Worm (Caenorhabditis elegans) whole organism, L3 larva: ENCODE data around the gene ZK131.11.
"Not testable (repeated sequence)": the region's sequence is repeated elsewhere in the genome, so short reads cannot be mapped to it uniquely, and the experiment has no call there.

Experiments
- ceh-16 ChIP-seq: sonication (generic microtip); optimal IDR thresholded peaks from 2 replicates; lab custom pipeline; 2017; ENCODE audit warnings: missing biosample characterization, missing genetic modification characterization
- ceh-28 ChIP-seq: fragments of 150-350 bp; optimal IDR thresholded peaks from 2 replicates; lab custom pipeline; 2014; ENCODE audit warnings: missing biosample characterization, missing genetic modification reagents, missing genetic modification characterization
- egl-5 ChIP-seq: fragments of 150-350 bp; optimal IDR thresholded peaks from 2 replicates; lab custom pipeline; 2017; ENCODE audit warnings: missing biosample characterization, missing genetic modification reagents, missing genetic modification characterization, inconsistent platforms
- elt-3 ChIP-seq, 3 experiments: fragments of 150-350 bp in 1 of 3; sonication (generic microtip) in 2 of 3; optimal IDR thresholded peaks; 2 replicates in 2 of 3; 4 replicates in 1 of 3; lab custom pipeline; 2014 to 2017; ENCODE audit warnings: missing biosample characterization in 3 of 3, missing genetic modification characterization in 3 of 3
- eor-1 ChIP-seq, 2 experiments: fragments of 150-350 bp; optimal IDR thresholded peaks; 2 replicates each; lab custom pipeline; 2014 to 2018; ENCODE audit warnings: missing biosample characterization in 2 of 2, missing genetic modification characterization in 2 of 2
- fos-1 ChIP-seq: fragments of 150-350 bp; optimal IDR thresholded peaks from 2 replicates; lab custom pipeline; 2014; ENCODE audit warnings: missing biosample characterization, missing genetic modification characterization
- nhr-11 ChIP-seq: fragments of 150-350 bp; optimal IDR thresholded peaks from 2 replicates; lab custom pipeline; 2014; ENCODE audit warnings: missing biosample characterization, missing genetic modification characterization
- nhr-23 ChIP-seq: fragments of 150-350 bp; optimal IDR thresholded peaks from 2 replicates; lab custom pipeline; 2014; ENCODE audit warnings: missing biosample characterization, missing genetic modification reagents, missing genetic modification characterization
- nhr-25 ChIP-seq: sonication (generic microtip); optimal IDR thresholded peaks from 2 replicates; lab custom pipeline; 2017; ENCODE audit warnings: missing biosample characterization, missing genetic modification characterization
- nhr-76 ChIP-seq: fragments of 150-350 bp; sonication (generic microtip); optimal IDR thresholded peaks from 5 replicates; lab custom pipeline; 2014; ENCODE audit warnings: missing biosample characterization, missing genetic modification characterization
- skn-1 ChIP-seq: fragments of 150-350 bp; optimal IDR thresholded peaks from 2 replicates; lab custom pipeline; 2014; ENCODE audit warnings: missing biosample characterization, missing genetic modification characterization
- snpc-4 ChIP-seq: fragments of 150-350 bp; optimal IDR thresholded peaks from 2 replicates; lab custom pipeline; 2014; ENCODE audit warnings: missing biosample characterization, missing genetic modification characterization
- unc-62 ChIP-seq: fragments of 150-350 bp; sonication (generic microtip); optimal IDR thresholded peaks from 4 replicates; lab custom pipeline; 2014; ENCODE audit warnings: missing biosample characterization, missing genetic modification reagents, missing genetic modification characterization

DNA sequence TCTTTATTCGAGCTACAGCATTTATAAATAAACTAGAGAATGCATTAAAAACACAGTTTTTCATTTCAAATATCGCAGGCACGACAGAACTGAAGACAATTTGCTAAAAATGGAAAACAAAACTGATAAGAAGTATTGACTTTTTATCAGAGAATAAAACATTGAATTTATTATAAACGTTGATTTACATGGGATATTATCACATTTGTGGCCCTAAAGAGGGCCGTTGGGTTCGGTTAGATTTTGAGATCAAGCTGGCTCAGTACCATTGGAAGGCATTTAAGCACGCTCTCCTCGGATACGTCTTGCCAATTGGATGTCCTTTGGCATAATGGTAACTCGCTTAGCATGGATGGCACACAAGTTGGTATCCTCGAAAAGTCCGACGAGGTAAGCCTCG is 32.5 kb downstream of the ZK131.11 start:
- TF ChIP-seq ceh-28 (tag; lab: Kevin White, UChicago); nhr-23 (tag; lab: Kevin White, UChicago); unc-62 (GFP tag; lab: Kevin White, UChicago); snpc-4; nhr-25; fos-1 (tag; lab: Kevin White, UChicago); nhr-11 (tag; lab: Kevin White, UChicago); skn-1 (tag; lab: Kevin White, UChicago); eor-1 (tag; optimal IDR thresholded peaks at IDR 0.05; lab: Kevin White, UChicago); elt-3 (tag; optimal IDR thresholded peaks at IDR 0.05; lab: Kevin White, UChicago); nhr-76 (tag; lab: Kevin White, UChicago); egl-5 (tag; lab: Kevin White, UChicago); ceh-16 (tag; lab: Kevin White, UChicago): not testable (repeated sequence)
